Worm (Caenorhabditis elegans) whole organism, L3 larva: ENCODE results near the gene lin-1.

Experiments used
- R02D3.7 ChIP-seq: fragments of 150-350 bp; optimal IDR thresholded peaks from 2 replicates; lab custom pipeline; 2014; ENCODE audit warnings: missing biosample characterization, missing genetic modification characterization
- ZK546.5 ChIP-seq: sonication (generic microtip); optimal IDR thresholded peaks from 2 replicates; lab custom pipeline; 2017; ENCODE audit warnings: missing biosample characterization, missing genetic modification characterization
- aly-2 ChIP-seq: fragments of 150-350 bp; optimal IDR thresholded peaks from 2 replicates; lab custom pipeline; 2014; ENCODE audit warnings: missing biosample characterization, missing genetic modification characterization
- ama-1 ChIP-seq: fragments of 150-350 bp; optimal IDR thresholded peaks from 2 replicates; lab custom pipeline; 2018
- ceh-16 ChIP-seq: sonication (generic microtip); optimal IDR thresholded peaks from 2 replicates; lab custom pipeline; 2017; ENCODE audit warnings: missing biosample characterization, missing genetic modification characterization
- ceh-28 ChIP-seq: fragments of 150-350 bp; optimal IDR thresholded peaks from 2 replicates; lab custom pipeline; 2014; ENCODE audit warnings: missing biosample characterization, missing genetic modification reagents, missing genetic modification characterization
- ceh-82 ChIP-seq: fragments of 150-350 bp; optimal IDR thresholded peaks from 2 replicates; lab custom pipeline; 2014; ENCODE audit warnings: missing biosample characterization, missing genetic modification characterization
- ceh-9 ChIP-seq: sonication (generic microtip); optimal IDR thresholded peaks from 2 replicates; lab custom pipeline; 2018; ENCODE audit warnings: missing biosample characterization, missing genetic modification characterization
- daf-12 ChIP-seq: fragments of 150-350 bp; optimal IDR thresholded peaks from 2 replicates; lab custom pipeline; 2014; ENCODE audit warnings: missing biosample characterization, missing genetic modification reagents, missing genetic modification characterization
- egl-27 ChIP-seq: sonication (generic microtip); optimal IDR thresholded peaks from 4 replicates; lab custom pipeline; 2017; ENCODE audit warnings: missing biosample characterization, missing genetic modification reagents, missing genetic modification characterization
- elt-1 ChIP-seq: fragments of 150-350 bp; optimal IDR thresholded peaks from 2 replicates; lab custom pipeline; 2014; ENCODE audit warnings: missing biosample characterization, missing genetic modification characterization
- elt-2 ChIP-seq: sonication (generic microtip); optimal IDR thresholded peaks from 2 replicates; lab custom pipeline; 2016; ENCODE audit warnings: missing genetic modification reagents, mild to moderate bottlenecking, missing genetic modification characterization, missing compliant biosample characterization
- elt-3 ChIP-seq, 3 experiments: fragments of 150-350 bp in 1 of 3; sonication (generic microtip) in 2 of 3; optimal IDR thresholded peaks; 2 replicates in 2 of 3; 4 replicates in 1 of 3; lab custom pipeline; 2014 to 2017; ENCODE audit warnings: missing biosample characterization in 3 of 3, missing genetic modification characterization in 3 of 3
- eor-1 ChIP-seq, 2 experiments: fragments of 150-350 bp; optimal IDR thresholded peaks; 2 replicates each; lab custom pipeline; 2014 to 2018; ENCODE audit warnings: missing biosample characterization in 2 of 2, missing genetic modification characterization in 2 of 2
- fkh-10 ChIP-seq: sonication (generic microtip); optimal IDR thresholded peaks from 2 replicates; lab custom pipeline; 2017; ENCODE audit warnings: missing biosample characterization, missing genetic modification reagents, missing genetic modification characterization
- fkh-2 ChIP-seq: fragments of 150-350 bp; optimal IDR thresholded peaks from 2 replicates; lab custom pipeline; 2014; ENCODE audit warnings: missing biosample characterization, missing genetic modification reagents, missing genetic modification characterization
- fos-1 ChIP-seq: fragments of 150-350 bp; optimal IDR thresholded peaks from 2 replicates; lab custom pipeline; 2014; ENCODE audit warnings: missing biosample characterization, missing genetic modification characterization
- hmg-11 ChIP-seq: sonication (generic microtip); optimal IDR thresholded peaks from 2 replicates; lab custom pipeline; 2016; ENCODE audit warnings: missing genetic modification characterization, missing compliant biosample characterization
- jun-1 ChIP-seq: fragments of 150-350 bp; optimal IDR thresholded peaks from 2 replicates; lab custom pipeline; 2014; ENCODE audit warnings: missing biosample characterization, missing genetic modification reagents, missing genetic modification characterization
- lin-15B ChIP-seq: fragments of 150-350 bp; optimal IDR thresholded peaks from 2 replicates; lab custom pipeline; 2014; ENCODE audit warnings: missing biosample characterization, missing genetic modification characterization
- lin-39 ChIP-seq: fragments of 150-350 bp; optimal IDR thresholded peaks from 2 replicates; lab custom pipeline; 2018; ENCODE audit warnings: missing biosample characterization, missing genetic modification reagents, missing genetic modification characterization
- lsy-12 ChIP-seq: sonication (generic microtip); optimal IDR thresholded peaks from 2 replicates; lab custom pipeline; 2016; ENCODE audit warnings: mild to moderate bottlenecking, missing genetic modification characterization, missing compliant biosample characterization
- mdl-1 ChIP-seq: fragments of 150-350 bp; optimal IDR thresholded peaks from 2 replicates; lab custom pipeline; 2014; ENCODE audit warnings: missing biosample characterization, missing genetic modification characterization
- mml-1 ChIP-seq: fragments of 150-350 bp; sonication (generic microtip); optimal IDR thresholded peaks from 3 replicates; lab custom pipeline; 2014; ENCODE audit warnings: missing biosample characterization, missing genetic modification characterization
- nfya-1 ChIP-seq: sonication (generic microtip); optimal IDR thresholded peaks from 2 replicates; lab custom pipeline; 2017; ENCODE audit warnings: missing genetic modification characterization, mild to moderate bottlenecking, missing compliant biosample characterization, antibody characterized with exemption, moderate library complexity; ENCODE audit not compliant: insufficient read depth
- nhr-11 ChIP-seq: fragments of 150-350 bp; optimal IDR thresholded peaks from 2 replicates; lab custom pipeline; 2014; ENCODE audit warnings: missing biosample characterization, missing genetic modification characterization
- nhr-12 ChIP-seq: fragments of 150-350 bp; optimal IDR thresholded peaks from 2 replicates; lab custom pipeline; 2014; ENCODE audit warnings: missing biosample characterization, missing genetic modification characterization
- nhr-23 ChIP-seq: fragments of 150-350 bp; optimal IDR thresholded peaks from 2 replicates; lab custom pipeline; 2014; ENCODE audit warnings: missing biosample characterization, missing genetic modification reagents, missing genetic modification characterization
- nhr-237 ChIP-seq: fragments of 150-350 bp; optimal IDR thresholded peaks from 2 replicates; lab custom pipeline; 2014; ENCODE audit warnings: missing biosample characterization, missing genetic modification characterization
- nhr-25 ChIP-seq: sonication (generic microtip); optimal IDR thresholded peaks from 2 replicates; lab custom pipeline; 2017; ENCODE audit warnings: missing biosample characterization, missing genetic modification characterization
- nhr-28 ChIP-seq: fragments of 150-350 bp; optimal IDR thresholded peaks from 2 replicates; lab custom pipeline; 2014; ENCODE audit warnings: missing biosample characterization, missing genetic modification characterization
- nhr-43 ChIP-seq: sonication (generic microtip); optimal IDR thresholded peaks from 2 replicates; lab custom pipeline; 2016; ENCODE audit warnings: mild to moderate bottlenecking, missing genetic modification characterization, missing compliant biosample characterization; ENCODE audit not compliant: poor library complexity, severe bottlenecking
- nhr-67 ChIP-seq: fragments of 150-350 bp; optimal IDR thresholded peaks from 2 replicates; lab custom pipeline; 2014; ENCODE audit warnings: missing biosample characterization, missing genetic modification characterization
- nhr-76 ChIP-seq: fragments of 150-350 bp; sonication (generic microtip); optimal IDR thresholded peaks from 5 replicates; lab custom pipeline; 2014; ENCODE audit warnings: missing biosample characterization, missing genetic modification characterization
- nhr-77 ChIP-seq: fragments of 150-350 bp; optimal IDR thresholded peaks from 2 replicates; lab custom pipeline; 2014; ENCODE audit warnings: missing biosample characterization, missing genetic modification characterization
- pha-4 ChIP-seq: fragments of 150-350 bp; optimal IDR thresholded peaks from 2 replicates; lab custom pipeline; 2014; ENCODE audit warnings: missing biosample characterization, missing genetic modification reagents, missing genetic modification characterization
- pqm-1 ChIP-seq: fragments of 150-350 bp; optimal IDR thresholded peaks from 2 replicates; lab custom pipeline; 2017; ENCODE audit warnings: missing biosample characterization, missing genetic modification characterization, inconsistent platforms
- sea-2 ChIP-seq: fragments of 150-350 bp; sonication (generic microtip); optimal IDR thresholded peaks from 4 replicates; lab custom pipeline; 2014; ENCODE audit warnings: missing biosample characterization, missing genetic modification reagents, missing genetic modification characterization
- skn-1 ChIP-seq: fragments of 150-350 bp; optimal IDR thresholded peaks from 2 replicates; lab custom pipeline; 2014; ENCODE audit warnings: missing biosample characterization, missing genetic modification characterization
- snpc-4 ChIP-seq: fragments of 150-350 bp; optimal IDR thresholded peaks from 2 replicates; lab custom pipeline; 2014; ENCODE audit warnings: missing biosample characterization, missing genetic modification characterization
- tbx-2 ChIP-seq: sonication (generic microtip); optimal IDR thresholded peaks from 2 replicates; lab custom pipeline; 2016; ENCODE audit warnings: mild to moderate bottlenecking, missing genetic modification characterization, missing compliant biosample characterization
- unc-39 ChIP-seq: sonication (generic microtip); optimal IDR thresholded peaks from 4 replicates; lab custom pipeline; 2017; ENCODE audit warnings: missing biosample characterization, missing genetic modification characterization
- zag-1 ChIP-seq: fragments of 150-350 bp; optimal IDR thresholded peaks from 2 replicates; lab custom pipeline; 2014; ENCODE audit warnings: missing biosample characterization, missing genetic modification characterization
- ztf-11 ChIP-seq: fragments of 150-350 bp; optimal IDR thresholded peaks from 2 replicates; lab custom pipeline; 2014; ENCODE audit warnings: missing biosample characterization, missing genetic modification characterization
- ztf-4 ChIP-seq: fragments of 150-350 bp; optimal IDR thresholded peaks from 2 replicates; lab custom pipeline; 2014; ENCODE audit warnings: missing biosample characterization, missing genetic modification characterization

lin-1 gene

ce11 chrIV:2292119-2292518, 8.0 kb downstream of the lin-1 start:
- no peak for TF ChIP-seq nfya-1 (tag; lab: Kevin White, UChicago)
- TF ChIP-seq nhr-43, result no peak
- no peak for TF ChIP-seq ztf-4 (tag; lab: Kevin White, UChicago)
- no peak for TF ChIP-seq fkh-2 (tag; lab: Kevin White, UChicago)
- no peak for TF ChIP-seq snpc-4 (tag; lab: Kevin White, UChicago)
- TF ChIP-seq ceh-28 (tag; lab: Kevin White, UChicago), result no peak
- no peak for TF ChIP-seq skn-1 (tag; lab: Kevin White, UChicago)
- no peak for TF ChIP-seq pha-4
- no peak for TF ChIP-seq unc-39
- TF ChIP-seq, all 47 proteins: peak for 0

ce11 chrIV:2284462-2285047, 15.5 kb downstream of the lin-1 start:
- TF ChIP-seq zag-1 (tag; lab: Kevin White, UChicago) (no peak), elt-2 (peak; percentile 90), ztf-11 (tag; lab: Kevin White, UChicago) (no peak), pha-4 (no peak), fos-1 (tag; lab: Kevin White, UChicago) (no peak), nhr-77 (tag; lab: Kevin White, UChicago) (no peak), lin-15B (tag; lab: Kevin White, UChicago) (no peak), jun-1 (tag; lab: Kevin White, UChicago) (peak; percentile 36), hmg-11 (no peak), mdl-1 (tag; lab: Kevin White, UChicago) (no peak), sea-2 (no peak), nfya-1 (tag; lab: Kevin White, UChicago) (no peak), pqm-1 (tag; lab: Kevin White, UChicago) (peak; percentile 83)
- TF ChIP-seq, all 47 proteins: peak for 3

ce11 chrIV:2281353-2281976, 18.6 kb downstream of the lin-1 start:
- no peak for TF ChIP-seq fos-1 (tag; lab: Kevin White, UChicago)
- TF ChIP-seq hmg-11, result no peak
- no peak for TF ChIP-seq nhr-28
- no peak for TF ChIP-seq nhr-12 (tag; lab: Kevin White, UChicago)
- no peak for TF ChIP-seq ceh-9 (tag; lab: Kevin White, UChicago)
- no peak for TF ChIP-seq eor-1 (tag; optimal IDR thresholded peaks at IDR 0.05; lab: Kevin White, UChicago)
- peak; percentile 55 for TF ChIP-seq nhr-25
- no peak for TF ChIP-seq lsy-12 (tag; lab: Kevin White, UChicago)
- peak; percentile 18 for TF ChIP-seq snpc-4 (tag; lab: Kevin White, UChicago)
- no peak for TF ChIP-seq egl-27 (tag; lab: Kevin White, UChicago)
- no peak for TF ChIP-seq elt-1 (tag; lab: Kevin White, UChicago)
- TF ChIP-seq ceh-16, result no peak
- no peak for TF ChIP-seq mml-1 (tag; lab: Kevin White, UChicago)
- TF ChIP-seq R02D3.7 (tag; lab: Kevin White, UChicago), result no peak
- TF ChIP-seq nhr-77 (tag; lab: Kevin White, UChicago), result no peak
- no peak for TF ChIP-seq ztf-11 (tag; lab: Kevin White, UChicago)
- TF ChIP-seq pha-4, result peak; percentile 30
- no peak for TF ChIP-seq lin-15B (tag; lab: Kevin White, UChicago)
- no peak for TF ChIP-seq nhr-76 (tag; lab: Kevin White, UChicago)
- TF ChIP-seq aly-2 (tag; lab: Kevin White, UChicago), result no peak
- TF ChIP-seq nhr-11 (tag; lab: Kevin White, UChicago), result no peak
- TF ChIP-seq pqm-1 (tag; lab: Kevin White, UChicago), result peak; percentile 86
- peak; percentile 64 for TF ChIP-seq jun-1 (tag; lab: Kevin White, UChicago)
- TF ChIP-seq unc-39, result no peak
- peak; percentile 83 for TF ChIP-seq elt-2
- no peak for TF ChIP-seq ztf-4 (tag; lab: Kevin White, UChicago)
- TF ChIP-seq nhr-23, result peak; percentile 87
- TF ChIP-seq ceh-28 (tag; lab: Kevin White, UChicago), result peak; percentile 4
- no peak for TF ChIP-seq nhr-67
- no peak for TF ChIP-seq elt-3 (tag; optimal IDR thresholded peaks at IDR 0.05; lab: Kevin White, UChicago)
- TF ChIP-seq fkh-2 (tag; lab: Kevin White, UChicago), result no peak
- no peak for TF ChIP-seq mdl-1 (tag; lab: Kevin White, UChicago)
- no peak for TF ChIP-seq ZK546.5 (tag; lab: Kevin White, UChicago)
- TF ChIP-seq nhr-237 (tag; lab: Kevin White, UChicago), result no peak
- TF ChIP-seq tbx-2, result no peak
- TF ChIP-seq sea-2, result no peak
- TF ChIP-seq nfya-1 (tag; lab: Kevin White, UChicago), result peak; percentile 16
- no peak for TF ChIP-seq skn-1 (tag; lab: Kevin White, UChicago)
- TF ChIP-seq lin-39 (tag; lab: Kevin White, UChicago), result no peak
- no peak for TF ChIP-seq ceh-82 (tag; lab: Kevin White, UChicago)
- peak; percentile 60 for TF ChIP-seq ama-1 (lab: Kevin White, UChicago)
- TF ChIP-seq zag-1 (tag; lab: Kevin White, UChicago), result no peak
- no peak for TF ChIP-seq fkh-10 (GFP tag; lab: Kevin White, UChicago)
- peak; percentile 65 for TF ChIP-seq nhr-43
- no peak for TF ChIP-seq daf-12 (tag; lab: Kevin White, UChicago)
